Worm (Caenorhabditis elegans) whole organism, mixed stage, embryonic: ENCODE results near the gene srr-6.

Experiments
- M03D4.4 ChIP-seq: sonication (generic microtip); optimal IDR thresholded peaks from 2 replicates; lab custom pipeline; 2017; ENCODE audit warnings: mild to moderate bottlenecking, missing genetic modification characterization, missing compliant biosample characterization
- bed-3 ChIP-seq: fragments of 200-800 bp; sonication (Bioruptor generic); optimal IDR thresholded peaks from 3 replicates; lab custom pipeline; 2018; ENCODE audit warnings: mild to moderate bottlenecking, missing genetic modification characterization, moderate library complexity, missing compliant biosample characterization
- blmp-1 ChIP-seq: fragments of 150-350 bp; optimal IDR thresholded peaks from 2 replicates; lab custom pipeline; 2014; ENCODE audit warnings: missing biosample characterization, missing genetic modification characterization
- ceh-39 ChIP-seq: fragments of 150-350 bp; optimal IDR thresholded peaks from 2 replicates; lab custom pipeline; 2014; ENCODE audit warnings: missing biosample characterization, missing genetic modification characterization
- ceh-83 ChIP-seq: fragments of 200-800 bp; sonication (Bioruptor generic); optimal IDR thresholded peaks from 2 replicates; lab custom pipeline; 2018; ENCODE audit warnings: mild to moderate bottlenecking, missing genetic modification characterization, missing compliant biosample characterization
- ces-1 ChIP-seq: fragments of 150-350 bp; optimal IDR thresholded peaks from 2 replicates; lab custom pipeline; 2014; ENCODE audit warnings: missing biosample characterization, missing genetic modification reagents, missing genetic modification characterization
- cnd-1 ChIP-seq: fragments of 200-800 bp; sonication (Bioruptor generic); optimal IDR thresholded peaks from 2 replicates; lab custom pipeline; 2018; ENCODE audit warnings: mild to moderate bottlenecking, missing genetic modification characterization, missing compliant biosample characterization
- drap-1 ChIP-seq: fragments of 200-800 bp; sonication (Bioruptor generic); optimal IDR thresholded peaks from 3 replicates; lab custom pipeline; 2018; ENCODE audit warnings: mild to moderate bottlenecking, missing genetic modification characterization, missing compliant biosample characterization
- elt-1 ChIP-seq: sonication (generic microtip); optimal IDR thresholded peaks from 2 replicates; lab custom pipeline; 2017; ENCODE audit warnings: missing genetic modification characterization, mild to moderate bottlenecking, missing compliant biosample characterization, antibody characterized with exemption, moderate library complexity, borderline replicate concordance; ENCODE audit not compliant: insufficient read depth
- elt-3 ChIP-seq: fragments of 150-350 bp; optimal IDR thresholded peaks from 2 replicates; lab custom pipeline; 2014; ENCODE audit warnings: missing biosample characterization, missing genetic modification characterization
- hlh-1 ChIP-seq: fragments of 150-350 bp; optimal IDR thresholded peaks from 2 replicates; lab custom pipeline; 2014; ENCODE audit warnings: missing biosample characterization, missing genetic modification reagents, missing genetic modification characterization
- lin-13 ChIP-seq: fragments of 150-350 bp; optimal IDR thresholded peaks from 2 replicates; lab custom pipeline; 2014; ENCODE audit warnings: missing biosample characterization, missing genetic modification characterization
- lin-32 ChIP-seq: fragments of 200-800 bp; sonication (Bioruptor generic); optimal IDR thresholded peaks from 2 replicates; lab custom pipeline; 2018; ENCODE audit warnings: mild to moderate bottlenecking, missing genetic modification characterization, missing compliant biosample characterization
- lsy-2 ChIP-seq: fragments of 150-350 bp; optimal IDR thresholded peaks from 2 replicates; lab custom pipeline; 2014; ENCODE audit warnings: missing biosample characterization, missing genetic modification characterization
- mab-5 ChIP-seq: fragments of 150-350 bp; optimal IDR thresholded peaks from 2 replicates; lab custom pipeline; 2014; ENCODE audit warnings: missing biosample characterization, missing genetic modification characterization
- mep-1 ChIP-seq: fragments of 150-350 bp; optimal IDR thresholded peaks from 2 replicates; lab custom pipeline; 2017; ENCODE audit warnings: missing biosample characterization, missing genetic modification reagents, missing genetic modification characterization, inconsistent platforms
- mls-2 ChIP-seq: sonication (generic microtip); optimal IDR thresholded peaks from 2 replicates; lab custom pipeline; 2016; ENCODE audit warnings: mild to moderate bottlenecking, missing genetic modification characterization, moderate library complexity, missing compliant biosample characterization
- nhr-12 ChIP-seq: fragments of 150-350 bp; optimal IDR thresholded peaks from 2 replicates; lab custom pipeline; 2014; ENCODE audit warnings: missing biosample characterization, missing genetic modification characterization
- nhr-2 ChIP-seq: fragments of 150-350 bp; optimal IDR thresholded peaks from 2 replicates; lab custom pipeline; 2014; ENCODE audit warnings: missing biosample characterization, missing genetic modification characterization
- nhr-237 ChIP-seq: fragments of 150-350 bp; optimal IDR thresholded peaks from 2 replicates; lab custom pipeline; 2014; ENCODE audit warnings: missing biosample characterization, missing genetic modification characterization
- nhr-28 ChIP-seq: fragments of 150-350 bp; optimal IDR thresholded peaks from 2 replicates; lab custom pipeline; 2014; ENCODE audit warnings: missing biosample characterization, missing genetic modification characterization
- nhr-76 ChIP-seq: sonication (generic microtip); optimal IDR thresholded peaks from 2 replicates; lab custom pipeline; 2017; ENCODE audit warnings: missing biosample characterization, missing genetic modification characterization
- pha-4 ChIP-seq: fragments of 150-350 bp; optimal IDR thresholded peaks from 2 replicates; lab custom pipeline; 2018; ENCODE audit warnings: missing biosample characterization, missing genetic modification reagents, missing genetic modification characterization
- sem-2 ChIP-seq: fragments of 200-800 bp; sonication (Bioruptor generic); optimal IDR thresholded peaks from 2 replicates; lab custom pipeline; 2018; ENCODE audit warnings: mild to moderate bottlenecking, missing genetic modification characterization, missing compliant biosample characterization
- snpc-4 ChIP-seq: fragments of 150-350 bp; optimal IDR thresholded peaks from 2 replicates; lab custom pipeline; 2014; ENCODE audit warnings: missing biosample characterization, missing genetic modification characterization
- sptf-1 ChIP-seq: sonication (generic microtip); optimal IDR thresholded peaks from 2 replicates; lab custom pipeline; 2017; ENCODE audit warnings: mild to moderate bottlenecking, missing genetic modification characterization, moderate library complexity, missing compliant biosample characterization
- tbx-8 ChIP-seq: fragments of 200-800 bp; sonication (Bioruptor generic); optimal IDR thresholded peaks from 2 replicates; lab custom pipeline; 2018; ENCODE audit warnings: mild to moderate bottlenecking, missing genetic modification characterization, moderate library complexity, missing compliant biosample characterization
- unc-120 ChIP-seq: sonication (generic microtip); optimal IDR thresholded peaks from 2 replicates; lab custom pipeline; 2017; ENCODE audit warnings: missing genetic modification characterization, missing compliant biosample characterization; ENCODE audit not compliant: poor library complexity, severe bottlenecking
- unc-39 ChIP-seq: fragments of 150-350 bp; optimal IDR thresholded peaks from 2 replicates; lab custom pipeline; 2014; ENCODE audit warnings: missing biosample characterization, missing genetic modification characterization
- unc-62 ChIP-seq: fragments of 150-350 bp; optimal IDR thresholded peaks from 2 replicates; lab custom pipeline; 2014; ENCODE audit warnings: missing biosample characterization, missing genetic modification reagents, missing genetic modification characterization
- zip-8 ChIP-seq: fragments of 150-350 bp; optimal IDR thresholded peaks from 2 replicates; lab custom pipeline; 2014; ENCODE audit warnings: missing biosample characterization, missing genetic modification characterization

Gene srr-6

ce11 chrV:4980873-4981272 lies 31.7 kb upstream of the srr-6 start, which contains the start of gene srsx-12:
Gene srsx-12 (minus strand): TSS chrV:4980973.
- TF ChIP-seq unc-120 = no peak
- TF ChIP-seq elt-3 (tag; lab: Kevin White, UChicago) = no peak
- TF ChIP-seq M03D4.4 (tag; lab: Kevin White, UChicago) = no peak
- no peak for TF ChIP-seq mls-2 (tag; lab: Kevin White, UChicago)
- TF ChIP-seq tbx-8 = no peak
- no peak for TF ChIP-seq nhr-12 (tag; lab: Kevin White, UChicago)
- no peak for TF ChIP-seq ces-1 (GFP tag; lab: Kevin White, UChicago)
- TF ChIP-seq sptf-1 (tag; lab: Kevin White, UChicago) = no peak
- TF ChIP-seq blmp-1 (tag; lab: Kevin White, UChicago) = no peak
- TF ChIP-seq sem-2 = no peak
- no peak for TF ChIP-seq nhr-28 (tag; lab: Kevin White, UChicago)
- TF ChIP-seq unc-39 = no peak
- TF ChIP-seq lsy-2 (tag; lab: Kevin White, UChicago) = no peak

- no peak for TF ChIP-seq sptf-1 (tag; lab: Kevin White, UChicago)
These were observed 29.5 kb upstream of the srr-6 start, which contains the start of gene srsx-13 for ce11 chrV:4983091-4983490. Gene srsx-13 (minus strand): TSS chrV:4983191.

ce11 chrV:4987097-4987496 lies 25.5 kb upstream of the srr-6 start, which contains the start of gene ncx-8:
Gene ncx-8 (minus strand): TSS chrV:4987197.
- TF ChIP-seq lin-32 (GFP tag; lab: Kevin White, UChicago) = no peak
- no peak for TF ChIP-seq drap-1
- TF ChIP-seq sem-2 = no peak
- no peak for TF ChIP-seq nhr-237 (tag; lab: Kevin White, UChicago)
- no peak for TF ChIP-seq lsy-2 (tag; lab: Kevin White, UChicago)
- TF ChIP-seq M03D4.4 (tag; lab: Kevin White, UChicago) = no peak
- TF ChIP-seq hlh-1 (tag; lab: Kevin White, UChicago) = no peak
- TF ChIP-seq, all 35 proteins: peak for 0

ce11 chrV:4995155-4995554 lies 17.4 kb upstream of the srr-6 start, which contains the start of gene ncx-9:
Gene ncx-9 (minus strand): TSS chrV:4995255.
- no peak for TF ChIP-seq unc-120
- TF ChIP-seq M03D4.4 (tag; lab: Kevin White, UChicago) = no peak
- no peak for TF ChIP-seq sptf-1 (tag; lab: Kevin White, UChicago)
- TF ChIP-seq lsy-2 (tag; lab: Kevin White, UChicago) = no peak
- TF ChIP-seq elt-1 (tag; lab: Kevin White, UChicago) = no peak
- TF ChIP-seq elt-3 (tag; lab: Kevin White, UChicago) = no peak
- TF ChIP-seq nhr-76 (tag; lab: Kevin White, UChicago) = no peak
- TF ChIP-seq ceh-39 (tag; lab: Kevin White, UChicago) = no peak
- no peak for TF ChIP-seq mep-1
- TF ChIP-seq lin-13 (tag; lab: Kevin White, UChicago) = no peak

- TF ChIP-seq lsy-2 (tag; lab: Kevin White, UChicago) (no peak), cnd-1 (no peak), zip-8 (tag; lab: Kevin White, UChicago) (no peak), bed-3 (GFP tag; lab: Kevin White, UChicago) (no peak), pha-4 (tag; lab: Kevin White, UChicago) (no peak)
These were observed 12.2 kb upstream of the srr-6 start, which contains the start of gene ugt-7 for ce11 chrV:5000406-5000805. Gene ugt-7 (minus strand): TSS chrV:5000566.

- no peak for TF ChIP-seq elt-1 (tag; lab: Kevin White, UChicago)
- TF ChIP-seq nhr-28 (tag; lab: Kevin White, UChicago) = no peak
- TF ChIP-seq nhr-2 (tag; lab: Kevin White, UChicago) = no peak
- TF ChIP-seq ceh-83 (GFP tag; lab: Kevin White, UChicago) = no peak
- no peak for TF ChIP-seq zip-8 (tag; lab: Kevin White, UChicago)
- TF ChIP-seq mls-2 (tag; lab: Kevin White, UChicago) = no peak
- no peak for TF ChIP-seq sptf-1 (tag; lab: Kevin White, UChicago)
- TF ChIP-seq mep-1 = no peak
- no peak for TF ChIP-seq unc-39
- TF ChIP-seq snpc-4 (tag; lab: Kevin White, UChicago) = no peak
- TF ChIP-seq M03D4.4 (tag; lab: Kevin White, UChicago) = no peak
- no peak for TF ChIP-seq unc-120
- no peak for TF ChIP-seq mab-5 (tag; lab: Kevin White, UChicago)
- TF ChIP-seq unc-62 (GFP tag; lab: Kevin White, UChicago) = no peak
- TF ChIP-seq tbx-8 = no peak
- no peak for TF ChIP-seq lsy-2 (tag; lab: Kevin White, UChicago)
These were observed 11.2 kb upstream of the srr-6 start, which contains the start of gene srr-8 for ce11 chrV:5001386-5001785. Gene srr-8 (plus strand): TSS chrV:5001686.
